Worm (Caenorhabditis elegans): ENCODE measurements around the gene ints-5.
A peak's percentile ranks its signal among the peaks of the same experiment; 100 is the strongest.

The ints-5 gene

DNA sequence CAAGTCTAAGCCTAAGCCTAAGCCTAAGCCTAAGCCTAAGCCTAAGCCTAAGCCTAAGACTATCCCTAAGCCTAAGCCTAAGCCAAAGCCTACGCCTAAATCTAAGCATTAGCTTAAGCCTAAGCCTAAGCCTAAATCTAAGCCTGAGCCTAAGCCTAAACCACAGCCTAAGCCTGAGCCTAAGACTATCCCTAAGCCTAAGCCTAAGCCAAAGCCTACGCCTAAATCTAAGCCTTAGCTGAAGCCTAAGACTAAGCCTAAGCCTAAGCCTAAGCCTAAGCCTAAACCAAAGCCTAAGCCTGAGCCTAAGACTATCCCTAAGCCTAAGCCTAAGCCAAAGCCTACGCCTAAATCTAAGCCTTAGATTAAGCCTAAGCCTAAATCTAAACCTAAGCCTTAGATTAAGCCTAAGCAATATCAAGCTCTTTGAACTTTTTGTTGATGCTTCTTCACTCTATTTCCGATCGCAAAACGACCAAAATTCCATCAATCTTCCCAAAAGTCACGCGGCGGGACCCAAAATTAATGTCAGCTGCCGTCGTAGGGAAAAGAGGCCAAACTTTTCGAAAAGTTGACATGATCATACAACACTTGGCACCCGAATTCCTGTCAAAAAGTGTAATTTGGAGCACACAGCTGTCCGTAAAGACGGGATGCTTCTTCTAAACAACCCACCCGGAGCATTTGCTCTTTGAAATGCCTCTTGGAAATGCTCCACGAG lies 47.8 kb downstream of the ints-5 start:
- no peak for TF ChIP-seq sem-2 (GFP tag; optimal IDR thresholded peaks at IDR 0.05)
- no peak for TF ChIP-seq mls-2 (tag; optimal IDR thresholded peaks at IDR 0.05)
- no peak for TF ChIP-seq sptf-1 (tag; optimal IDR thresholded peaks at IDR 0.05)
- peak; percentile 98 for TF ChIP-seq unc-62 (GFP tag; optimal IDR thresholded peaks at IDR 0.05)
- no peak for TF ChIP-seq drap-1 (GFP tag; optimal IDR thresholded peaks at IDR 0.05)
- no peak for TF ChIP-seq ceh-43 (GFP tag; optimal IDR thresholded peaks at IDR 0.05)
- no peak for TF ChIP-seq M03D4.4 (tag; optimal IDR thresholded peaks at IDR 0.05)
- no peak for TF ChIP-seq nhr-237 (tag; optimal IDR thresholded peaks at IDR 0.05)
- no peak for TF ChIP-seq blmp-1 (tag; optimal IDR thresholded peaks at IDR 0.05)
- TF ChIP-seq hlh-1 (tag; optimal IDR thresholded peaks at IDR 0.05) = peak; percentile 100
- no peak for TF ChIP-seq ceh-83 (GFP tag; optimal IDR thresholded peaks at IDR 0.05)
- peak; percentile 55 for TF ChIP-seq mab-5 (tag; optimal IDR thresholded peaks at IDR 0.05)
- TF ChIP-seq flh-1 (GFP tag; optimal IDR thresholded peaks at IDR 0.05) = no peak
- no peak for TF ChIP-seq zip-8 (tag; optimal IDR thresholded peaks at IDR 0.05)
- no peak for TF ChIP-seq nhr-2 (tag; optimal IDR thresholded peaks at IDR 0.05)
- TF ChIP-seq lin-32 (GFP tag; optimal IDR thresholded peaks at IDR 0.05) = no peak
- no peak for TF ChIP-seq ces-1 (GFP tag; optimal IDR thresholded peaks at IDR 0.05)
- peak; percentile 90 for TF ChIP-seq unc-120 (tag; optimal IDR thresholded peaks at IDR 0.05; ENCODE audit: poor library complexity, severe bottlenecking)
- TF ChIP-seq pha-4 (tag; optimal IDR thresholded peaks at IDR 0.05) = no peak

DNA sequence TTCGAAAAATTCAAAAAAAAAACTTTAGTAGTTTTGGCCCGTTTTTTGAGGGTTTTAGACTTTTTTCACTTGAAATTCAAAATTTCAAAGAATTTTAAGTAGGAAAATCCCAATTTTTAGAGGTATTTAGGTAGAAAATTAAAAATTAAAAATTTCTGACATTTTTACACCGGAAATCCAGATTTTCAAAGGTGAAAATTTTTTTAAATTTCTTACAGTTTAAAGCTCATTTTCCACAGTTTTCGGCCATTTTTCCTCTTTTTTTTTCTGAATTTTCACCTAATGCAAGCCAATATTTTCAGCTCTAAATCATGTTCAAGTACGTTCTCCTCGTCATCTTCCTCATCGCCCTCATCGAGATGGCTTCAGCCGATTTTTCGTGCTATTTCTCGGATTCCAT lies 48.6 kb downstream of the ints-5 start, which contains the start of gene txt-14:
TSS of gene txt-14 (plus strand) at position 301 of the 400 bp plus-strand sequence.
- no peak for TF ChIP-seq ceh-39 (tag; optimal IDR thresholded peaks at IDR 0.05)
- no peak for TF ChIP-seq ham-2 (GFP tag; optimal IDR thresholded peaks at IDR 0.05)
- no peak for TF ChIP-seq M03D4.4 (tag; optimal IDR thresholded peaks at IDR 0.05)

DNA sequence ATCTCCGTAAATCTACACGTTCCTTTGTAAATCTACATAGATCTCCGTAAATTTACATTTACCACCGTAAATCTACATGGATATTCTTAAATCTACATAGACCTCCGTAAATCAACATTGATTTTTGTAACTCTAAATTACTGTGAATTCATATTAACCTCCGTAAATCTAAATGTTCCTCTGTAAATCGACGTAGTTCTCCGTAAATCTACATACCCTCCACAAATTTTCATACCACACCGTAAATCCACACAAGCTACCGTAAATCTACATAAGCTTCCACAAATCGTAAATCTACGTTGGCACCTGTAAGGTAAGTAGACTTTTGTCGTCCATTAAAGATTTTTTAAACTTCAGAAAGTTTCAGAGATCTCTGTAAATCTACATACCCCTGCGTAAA lies 51.3 kb downstream of the ints-5 start:
- TF ChIP-seq snpc-4 (tag; optimal IDR thresholded peaks at IDR 0.05) (no peak), cnd-1 (tag; optimal IDR thresholded peaks at IDR 0.05) (no peak), drap-1 (GFP tag; optimal IDR thresholded peaks at IDR 0.05) (no peak), elt-1 (tag; optimal IDR thresholded peaks at IDR 0.05; ENCODE audit: borderline replicate concordance, insufficient read depth) (no peak), unc-62 (GFP tag; optimal IDR thresholded peaks at IDR 0.05) (no peak), pha-4 (tag; optimal IDR thresholded peaks at IDR 0.05) (no peak), lin-13 (tag; optimal IDR thresholded peaks at IDR 0.05) (no peak), mep-1 (tag; optimal IDR thresholded peaks at IDR 0.05) (no peak), ztf-11 (tag; optimal IDR thresholded peaks at IDR 0.05) (no peak), ham-2 (GFP tag; optimal IDR thresholded peaks at IDR 0.05) (no peak)

DNA sequence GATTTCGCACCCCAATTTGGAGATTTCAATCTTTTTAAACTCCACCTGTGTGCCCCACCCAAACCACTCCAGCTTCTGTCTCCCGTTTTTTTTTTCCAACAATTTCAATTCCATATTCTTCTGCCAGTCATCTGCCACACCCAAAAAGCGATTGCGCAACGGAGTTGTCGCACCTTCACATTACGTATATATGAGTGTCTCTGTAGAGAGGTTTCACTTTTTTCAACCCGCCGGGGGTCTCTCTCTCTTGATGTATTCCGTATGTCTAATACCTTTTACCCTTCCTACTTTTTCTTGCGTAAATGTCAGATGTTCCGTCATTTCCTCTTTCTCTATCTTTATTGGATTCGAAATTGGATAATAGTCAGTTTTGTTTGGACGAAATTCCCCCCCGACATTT lies 53.2 kb downstream of the ints-5 start:
- no peak for TF ChIP-seq nhr-12 (tag; optimal IDR thresholded peaks at IDR 0.05)
- TF ChIP-seq zip-8 (tag; optimal IDR thresholded peaks at IDR 0.05) = peak; percentile 73
- no peak for TF ChIP-seq lin-32 (GFP tag; optimal IDR thresholded peaks at IDR 0.05)

DNA sequence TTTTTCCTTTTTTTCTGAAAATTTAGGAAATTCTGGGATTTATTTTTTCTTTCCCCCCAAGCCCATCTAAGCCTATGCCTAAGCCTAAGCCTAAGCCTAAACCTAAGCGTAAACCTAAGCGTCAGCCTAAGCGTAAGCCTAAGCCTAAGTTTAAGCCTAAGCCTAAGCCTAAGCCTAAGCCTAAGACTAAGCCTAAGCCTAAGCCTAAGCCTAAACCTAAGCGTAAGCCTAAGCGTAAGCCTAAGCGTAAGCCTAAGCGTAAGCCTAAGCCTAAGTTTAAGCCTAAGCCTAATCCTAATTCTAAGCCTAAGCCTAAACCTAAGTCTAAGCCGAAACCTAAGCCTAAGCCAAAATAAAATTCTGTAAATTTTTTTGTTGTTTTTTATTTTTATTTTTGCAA lies 54.2 kb downstream of the ints-5 start:
- TF ChIP-seq pha-4 (tag; optimal IDR thresholded peaks at IDR 0.05) (no peak), zip-8 (tag; optimal IDR thresholded peaks at IDR 0.05) (no peak), blmp-1 (tag; optimal IDR thresholded peaks at IDR 0.05) (no peak), mls-2 (tag; optimal IDR thresholded peaks at IDR 0.05) (no peak), unc-120 (tag; optimal IDR thresholded peaks at IDR 0.05; ENCODE audit: poor library complexity, severe bottlenecking) (no peak), nhr-12 (tag; optimal IDR thresholded peaks at IDR 0.05) (no peak), nhr-76 (tag; optimal IDR thresholded peaks at IDR 0.05) (no peak)

DNA sequence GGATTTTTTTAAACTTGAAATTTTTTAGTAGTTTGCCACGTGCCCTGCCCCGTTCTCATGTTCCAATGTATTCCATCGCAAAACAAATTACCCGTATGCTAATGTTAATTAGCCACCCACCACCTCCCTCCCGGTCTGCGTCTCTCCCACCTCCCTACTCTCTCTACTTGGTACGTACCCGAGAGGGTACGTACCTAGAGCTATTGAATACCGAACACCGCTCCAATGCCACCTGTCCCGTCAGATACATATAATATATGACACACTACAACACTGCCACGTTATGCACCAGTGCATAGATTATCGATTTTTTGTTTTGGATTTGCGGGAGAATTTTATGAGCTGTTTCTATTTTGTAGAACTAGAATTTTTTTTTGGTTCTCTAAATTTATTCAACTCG lies 55.8 kb downstream of the ints-5 start:
- TF ChIP-seq bed-3 (GFP tag; optimal IDR thresholded peaks at IDR 0.05) (no peak), zip-8 (tag; optimal IDR thresholded peaks at IDR 0.05) (no peak), ham-2 (GFP tag; optimal IDR thresholded peaks at IDR 0.05) (peak; percentile 87), elt-1 (tag; optimal IDR thresholded peaks at IDR 0.05; ENCODE audit: borderline replicate concordance, insufficient read depth) (no peak), elt-3 (tag; optimal IDR thresholded peaks at IDR 0.05) (no peak), lsy-2 (tag; optimal IDR thresholded peaks at IDR 0.05) (no peak), unc-39 (tag; optimal IDR thresholded peaks at IDR 0.05) (no peak), mep-1 (tag; optimal IDR thresholded peaks at IDR 0.05) (peak; percentile 37), snpc-4 (tag; optimal IDR thresholded peaks at IDR 0.05) (no peak), mls-2 (tag; optimal IDR thresholded peaks at IDR 0.05) (peak; percentile 64), ceh-39 (tag; optimal IDR thresholded peaks at IDR 0.05) (peak; percentile 64), unc-62 (GFP tag; optimal IDR thresholded peaks at IDR 0.05) (peak; percentile 52), nhr-12 (tag; optimal IDR thresholded peaks at IDR 0.05) (no peak), nhr-2 (tag; optimal IDR thresholded peaks at IDR 0.05) (peak; percentile 91), nhr-28 (tag; optimal IDR thresholded peaks at IDR 0.05) (no peak), ceh-83 (GFP tag; optimal IDR thresholded peaks at IDR 0.05) (no peak), ceh-43 (GFP tag; optimal IDR thresholded peaks at IDR 0.05) (peak; percentile 53), blmp-1 (tag; optimal IDR thresholded peaks at IDR 0.05) (no peak), M03D4.4 (tag; optimal IDR thresholded peaks at IDR 0.05) (no peak), hlh-1 (tag; optimal IDR thresholded peaks at IDR 0.05) (peak; percentile 61), sem-2 (GFP tag; optimal IDR thresholded peaks at IDR 0.05) (no peak), lin-32 (GFP tag; optimal IDR thresholded peaks at IDR 0.05) (peak; percentile 24), lin-13 (tag; optimal IDR thresholded peaks at IDR 0.05) (no peak), drap-1 (GFP tag; optimal IDR thresholded peaks at IDR 0.05) (peak; percentile 53), unc-120 (tag; optimal IDR thresholded peaks at IDR 0.05; ENCODE audit: poor library complexity, severe bottlenecking) (peak; percentile 2), nhr-237 (tag; optimal IDR thresholded peaks at IDR 0.05) (no peak), ztf-11 (tag; optimal IDR thresholded peaks at IDR 0.05) (no peak), mab-5 (tag; optimal IDR thresholded peaks at IDR 0.05) (no peak), nhr-76 (tag; optimal IDR thresholded peaks at IDR 0.05) (no peak), sptf-1 (tag; optimal IDR thresholded peaks at IDR 0.05) (peak; percentile 38)

Measured in whole organism, mixed stage, embryonic.